Worm (Caenorhabditis elegans) whole organism, L3 larva: ENCODE data around the gene ubc-6.

Experiments
- ZK546.5 ChIP-seq: sonication (generic microtip); optimal IDR thresholded peaks from 2 replicates; lab custom pipeline; 2017; ENCODE audit warnings: missing biosample characterization, missing genetic modification characterization
- ama-1 ChIP-seq: fragments of 150-350 bp; optimal IDR thresholded peaks from 2 replicates; lab custom pipeline; 2018
- ceh-16 ChIP-seq: sonication (generic microtip); optimal IDR thresholded peaks from 2 replicates; lab custom pipeline; 2017; ENCODE audit warnings: missing biosample characterization, missing genetic modification characterization
- ceh-28 ChIP-seq: fragments of 150-350 bp; optimal IDR thresholded peaks from 2 replicates; lab custom pipeline; 2014; ENCODE audit warnings: missing biosample characterization, missing genetic modification reagents, missing genetic modification characterization
- ceh-82 ChIP-seq: fragments of 150-350 bp; optimal IDR thresholded peaks from 2 replicates; lab custom pipeline; 2014; ENCODE audit warnings: missing biosample characterization, missing genetic modification characterization
- ceh-9 ChIP-seq: sonication (generic microtip); optimal IDR thresholded peaks from 2 replicates; lab custom pipeline; 2018; ENCODE audit warnings: missing biosample characterization, missing genetic modification characterization
- daf-12 ChIP-seq: fragments of 150-350 bp; optimal IDR thresholded peaks from 2 replicates; lab custom pipeline; 2014; ENCODE audit warnings: missing biosample characterization, missing genetic modification reagents, missing genetic modification characterization
- elt-1 ChIP-seq: fragments of 150-350 bp; optimal IDR thresholded peaks from 2 replicates; lab custom pipeline; 2014; ENCODE audit warnings: missing biosample characterization, missing genetic modification characterization
- elt-2 ChIP-seq: sonication (generic microtip); optimal IDR thresholded peaks from 2 replicates; lab custom pipeline; 2016; ENCODE audit warnings: missing genetic modification reagents, mild to moderate bottlenecking, missing genetic modification characterization, missing compliant biosample characterization
- fkh-2 ChIP-seq: fragments of 150-350 bp; optimal IDR thresholded peaks from 2 replicates; lab custom pipeline; 2014; ENCODE audit warnings: missing biosample characterization, missing genetic modification reagents, missing genetic modification characterization
- fos-1 ChIP-seq: fragments of 150-350 bp; optimal IDR thresholded peaks from 2 replicates; lab custom pipeline; 2014; ENCODE audit warnings: missing biosample characterization, missing genetic modification characterization
- jun-1 ChIP-seq: fragments of 150-350 bp; optimal IDR thresholded peaks from 2 replicates; lab custom pipeline; 2014; ENCODE audit warnings: missing biosample characterization, missing genetic modification reagents, missing genetic modification characterization
- lin-15B ChIP-seq: fragments of 150-350 bp; optimal IDR thresholded peaks from 2 replicates; lab custom pipeline; 2014; ENCODE audit warnings: missing biosample characterization, missing genetic modification characterization
- lin-39 ChIP-seq: fragments of 150-350 bp; optimal IDR thresholded peaks from 2 replicates; lab custom pipeline; 2018; ENCODE audit warnings: missing biosample characterization, missing genetic modification reagents, missing genetic modification characterization
- lsy-12 ChIP-seq: sonication (generic microtip); optimal IDR thresholded peaks from 2 replicates; lab custom pipeline; 2016; ENCODE audit warnings: mild to moderate bottlenecking, missing genetic modification characterization, missing compliant biosample characterization
- mdl-1 ChIP-seq: fragments of 150-350 bp; optimal IDR thresholded peaks from 2 replicates; lab custom pipeline; 2014; ENCODE audit warnings: missing biosample characterization, missing genetic modification characterization
- mml-1 ChIP-seq: fragments of 150-350 bp; sonication (generic microtip); optimal IDR thresholded peaks from 3 replicates; lab custom pipeline; 2014; ENCODE audit warnings: missing biosample characterization, missing genetic modification characterization
- nfya-1 ChIP-seq: sonication (generic microtip); optimal IDR thresholded peaks from 2 replicates; lab custom pipeline; 2017; ENCODE audit warnings: missing genetic modification characterization, mild to moderate bottlenecking, missing compliant biosample characterization, antibody characterized with exemption, moderate library complexity; ENCODE audit not compliant: insufficient read depth
- nhr-23 ChIP-seq: fragments of 150-350 bp; optimal IDR thresholded peaks from 2 replicates; lab custom pipeline; 2014; ENCODE audit warnings: missing biosample characterization, missing genetic modification reagents, missing genetic modification characterization
- nhr-237 ChIP-seq: fragments of 150-350 bp; optimal IDR thresholded peaks from 2 replicates; lab custom pipeline; 2014; ENCODE audit warnings: missing biosample characterization, missing genetic modification characterization
- nhr-25 ChIP-seq: sonication (generic microtip); optimal IDR thresholded peaks from 2 replicates; lab custom pipeline; 2017; ENCODE audit warnings: missing biosample characterization, missing genetic modification characterization
- nhr-43 ChIP-seq: sonication (generic microtip); optimal IDR thresholded peaks from 2 replicates; lab custom pipeline; 2016; ENCODE audit warnings: mild to moderate bottlenecking, missing genetic modification characterization, missing compliant biosample characterization; ENCODE audit not compliant: poor library complexity, severe bottlenecking
- nhr-67 ChIP-seq: fragments of 150-350 bp; optimal IDR thresholded peaks from 2 replicates; lab custom pipeline; 2014; ENCODE audit warnings: missing biosample characterization, missing genetic modification characterization
- nhr-76 ChIP-seq: fragments of 150-350 bp; sonication (generic microtip); optimal IDR thresholded peaks from 5 replicates; lab custom pipeline; 2014; ENCODE audit warnings: missing biosample characterization, missing genetic modification characterization
- pqm-1 ChIP-seq: fragments of 150-350 bp; optimal IDR thresholded peaks from 2 replicates; lab custom pipeline; 2017; ENCODE audit warnings: missing biosample characterization, missing genetic modification characterization, inconsistent platforms
- sea-2 ChIP-seq: fragments of 150-350 bp; sonication (generic microtip); optimal IDR thresholded peaks from 4 replicates; lab custom pipeline; 2014; ENCODE audit warnings: missing biosample characterization, missing genetic modification reagents, missing genetic modification characterization
- skn-1 ChIP-seq: fragments of 150-350 bp; optimal IDR thresholded peaks from 2 replicates; lab custom pipeline; 2014; ENCODE audit warnings: missing biosample characterization, missing genetic modification characterization
- tbx-2 ChIP-seq: sonication (generic microtip); optimal IDR thresholded peaks from 2 replicates; lab custom pipeline; 2016; ENCODE audit warnings: mild to moderate bottlenecking, missing genetic modification characterization, missing compliant biosample characterization
- zag-1 ChIP-seq: fragments of 150-350 bp; optimal IDR thresholded peaks from 2 replicates; lab custom pipeline; 2014; ENCODE audit warnings: missing biosample characterization, missing genetic modification characterization
- ztf-11 ChIP-seq: fragments of 150-350 bp; optimal IDR thresholded peaks from 2 replicates; lab custom pipeline; 2014; ENCODE audit warnings: missing biosample characterization, missing genetic modification characterization
- ztf-4 ChIP-seq: fragments of 150-350 bp; optimal IDR thresholded peaks from 2 replicates; lab custom pipeline; 2014; ENCODE audit warnings: missing biosample characterization, missing genetic modification characterization

ubc-6 gene

DNA sequence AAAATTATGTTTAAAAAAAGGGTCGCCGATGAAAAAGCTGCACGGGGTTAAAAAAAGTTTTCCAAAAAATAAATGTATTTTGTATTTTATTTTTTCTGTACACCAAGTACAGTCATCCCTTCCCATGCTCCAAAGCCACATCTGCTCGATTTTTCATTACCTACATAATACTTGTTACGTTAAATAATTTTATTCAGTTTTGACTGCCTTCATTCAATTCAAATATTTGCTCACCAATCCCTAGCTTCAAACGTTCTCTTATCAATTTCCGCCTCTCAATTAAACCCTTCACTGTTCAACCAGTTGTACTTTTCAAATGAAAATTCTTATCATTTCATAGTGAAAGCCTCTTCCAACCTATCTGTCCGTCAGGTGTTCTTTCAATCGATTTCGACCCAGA lies 15.2 kb downstream of the ubc-6 start, which contains the start of gene R10H1.1:
Gene R10H1.1, plus strand, starts transcription at position 301 of the 400 bp plus-strand sequence.
- no peak for TF ChIP-seq sea-2 (GFP tag; lab: Kevin White, UChicago)
- TF ChIP-seq ceh-28 (tag; lab: Kevin White, UChicago), result peak; percentile 1
- TF ChIP-seq zag-1, result no peak

DNA sequence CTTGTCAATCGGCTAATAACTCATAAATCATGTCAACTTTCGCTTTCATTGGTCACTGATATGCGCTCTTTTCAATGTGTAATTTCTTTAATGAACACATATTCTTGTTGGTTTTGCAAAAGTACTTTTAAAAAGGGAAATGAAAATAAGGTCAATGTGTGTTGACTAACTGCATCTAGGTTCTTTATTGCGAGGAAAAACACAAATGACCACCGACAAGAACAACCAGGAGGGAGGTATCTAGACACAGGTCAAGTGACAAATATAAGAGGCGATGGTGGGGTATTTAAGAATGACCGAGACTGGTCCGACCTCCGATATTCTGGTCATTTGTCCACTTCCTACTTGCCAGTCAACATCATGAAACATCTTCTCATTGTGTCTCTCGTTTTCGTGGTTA lies 17.1 kb downstream of the ubc-6 start, which contains the start of gene spi-1:
Gene spi-1, plus strand, starts transcription at position 178 of the 400 bp plus-strand sequence.
- TF ChIP-seq lsy-12 (no peak), nhr-25 (no peak), tbx-2 (tag; lab: Kevin White, UChicago) (no peak), lin-39 (no peak), nhr-23 (tag; lab: Kevin White, UChicago) (peak; percentile 59), nhr-43 (tag; lab: Kevin White, UChicago) (no peak)

DNA sequence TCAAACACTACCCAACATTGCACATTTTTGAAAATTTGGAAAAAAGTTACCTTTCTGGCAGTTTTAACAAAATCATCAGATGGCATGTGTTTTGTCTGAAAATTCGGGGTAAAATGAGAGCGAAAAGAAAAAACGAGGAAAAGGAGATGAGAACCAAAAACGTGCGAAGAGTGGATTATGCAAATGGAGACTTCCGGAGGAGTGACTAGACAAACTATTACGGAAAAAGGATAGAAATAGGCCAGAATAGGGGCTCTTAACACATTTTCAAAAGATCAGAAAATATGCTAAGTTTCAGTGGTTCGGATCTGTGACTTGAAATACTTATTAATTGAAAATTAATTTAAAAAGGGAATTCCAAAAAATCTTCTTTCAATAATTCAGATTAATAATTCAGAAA lies 20.4 kb downstream of the ubc-6 start, which contains the start of gene srab-14:
Gene srab-14, minus strand, starts transcription at position 101 of the 400 bp plus-strand sequence.
- TF ChIP-seq ztf-11 (no peak), daf-12 (no peak), fkh-2 (no peak), nhr-23 (tag; lab: Kevin White, UChicago) (no peak), nhr-237 (no peak), mdl-1 (tag; lab: Kevin White, UChicago) (no peak)

DNA sequence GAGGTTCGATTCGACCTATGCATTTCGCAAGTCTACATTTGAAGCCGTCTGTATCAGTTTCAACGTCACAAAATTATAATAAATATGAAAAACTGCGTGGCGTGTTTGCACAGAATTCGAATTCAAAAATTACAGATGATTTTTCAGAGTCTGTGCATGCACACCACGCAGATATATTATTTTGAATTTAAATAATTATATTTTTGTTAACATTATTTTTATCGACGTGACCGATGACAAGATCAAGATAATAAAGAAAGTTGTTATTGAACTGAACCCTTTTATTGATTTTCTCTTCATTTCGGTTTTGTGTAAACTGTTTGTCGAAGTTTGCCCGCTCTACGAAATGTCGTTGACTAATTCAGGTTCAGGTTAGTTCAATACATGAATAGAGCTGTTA lies 26.0 kb downstream of the ubc-6 start, which contains the start of gene C28F5.1:
Gene C28F5.1, plus strand, starts transcription at position 301 of the 400 bp plus-strand sequence.
- no peak for TF ChIP-seq elt-1 (tag; lab: Kevin White, UChicago)

DNA sequence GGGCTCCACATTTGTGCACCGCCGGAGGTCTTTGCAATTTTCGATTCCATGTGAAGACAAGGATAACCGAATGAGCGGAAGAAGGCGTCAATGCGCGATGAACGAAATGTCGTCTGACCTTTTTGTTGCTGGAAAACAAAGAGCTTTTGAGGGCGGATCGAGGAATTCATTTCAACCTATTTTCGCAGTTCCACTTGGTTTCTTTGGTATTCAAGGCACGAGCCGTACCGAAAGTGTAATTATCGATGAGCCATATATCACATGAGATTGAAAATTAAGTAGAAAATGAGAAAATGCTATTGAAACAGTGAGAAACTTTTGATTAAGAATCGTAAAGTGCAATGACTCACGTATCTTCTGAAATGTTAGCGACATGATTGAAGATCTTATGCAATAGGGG lies 40.2 kb downstream of the ubc-6 start, which contains the start of gene glb-9:
Gene glb-9, minus strand, starts transcription at position 101 of the 400 bp plus-strand sequence.
- TF ChIP-seq jun-1 (tag; lab: Kevin White, UChicago), result no peak
- no peak for TF ChIP-seq elt-2
- TF ChIP-seq tbx-2 (tag; lab: Kevin White, UChicago), result no peak
- TF ChIP-seq ceh-28 (tag; lab: Kevin White, UChicago), result no peak
- TF ChIP-seq nhr-43 (tag; lab: Kevin White, UChicago), result no peak
- no peak for TF ChIP-seq ztf-4 (tag; lab: Kevin White, UChicago)
- TF ChIP-seq skn-1 (tag; lab: Kevin White, UChicago), result no peak
- no peak for TF ChIP-seq ceh-82
- no peak for TF ChIP-seq pqm-1 (tag; lab: Kevin White, UChicago)
- no peak for TF ChIP-seq mdl-1 (tag; lab: Kevin White, UChicago)
- no peak for TF ChIP-seq nhr-67 (tag; lab: Kevin White, UChicago)
- TF ChIP-seq, all 47 proteins: peak for 0

DNA sequence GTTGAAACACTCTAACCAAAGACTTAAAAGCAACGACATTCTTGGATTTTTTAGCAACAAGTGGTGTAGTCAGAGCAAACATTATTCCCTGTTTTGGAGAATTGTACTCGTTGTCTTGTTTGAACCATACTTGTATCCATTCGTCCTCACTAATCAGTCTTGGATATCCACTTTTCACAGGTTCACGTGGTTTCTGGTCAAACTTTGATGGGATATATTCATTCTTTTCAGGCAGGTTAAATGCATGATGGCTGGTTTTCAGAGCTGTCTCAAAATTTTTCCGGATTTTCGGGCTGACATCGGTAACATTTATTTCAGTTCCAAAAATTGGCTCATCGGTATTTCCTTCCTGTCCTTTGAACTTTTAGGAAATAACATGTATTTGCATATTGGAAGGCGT lies 42.4 kb downstream of the ubc-6 start:
- TF ChIP-seq nhr-76 (tag; lab: Kevin White, UChicago) (no peak), skn-1 (tag; lab: Kevin White, UChicago) (no peak), lin-39 (no peak), ceh-16 (tag; lab: Kevin White, UChicago) (no peak), lin-15B (tag; lab: Kevin White, UChicago) (no peak), ceh-9 (no peak), fos-1 (tag; lab: Kevin White, UChicago) (no peak), nhr-237 (no peak), ZK546.5 (tag; lab: Kevin White, UChicago) (no peak), ceh-28 (tag; lab: Kevin White, UChicago) (no peak), nfya-1 (no peak), elt-1 (tag; lab: Kevin White, UChicago) (no peak), mml-1 (tag; lab: Kevin White, UChicago) (no peak), ama-1 (lab: Kevin White, UChicago) (no peak), fkh-2 (no peak), ztf-11 (no peak), lsy-12 (no peak), pqm-1 (tag; lab: Kevin White, UChicago) (no peak), daf-12 (no peak), elt-2 (no peak)
